Fruit fly (Drosophila melanogaster) whole organism, pupa: Measurements from ENCODE around the gene Ssb-c31a.

Experiments
- CG10348 ChIP-seq: fragments of 200-800 bp; sonication (Bioruptor generic); IDR thresholded peaks from 2 replicates; pipeline ENCODE4 v1.3.6; 2022; ENCODE audit warnings: missing biosample characterization, missing genetic modification characterization
- CG12605 ChIP-seq: fragments of 200-800 bp; sonication (Bioruptor generic); IDR thresholded peaks from 2 replicates; pipeline ENCODE4 v1.3.6; 2022; ENCODE audit warnings: missing biosample characterization, missing genetic modification characterization
- CG13204 ChIP-seq: fragments of 200-800 bp; sonication (Bioruptor generic); optimal IDR thresholded peaks from 2 replicates; lab custom pipeline; 2018; ENCODE audit warnings: missing biosample characterization, mild to moderate bottlenecking, missing genetic modification characterization, moderate library complexity
- CG15710 ChIP-seq: fragments of 200-800 bp; sonication (Bioruptor generic); optimal IDR thresholded peaks from 2 replicates; lab custom pipeline; 2018; ENCODE audit warnings: missing biosample characterization, mild to moderate bottlenecking, missing genetic modification characterization, moderate library complexity
- CG17806 ChIP-seq: fragments of 200-800 bp; sonication (Bioruptor generic); optimal IDR thresholded peaks from 2 replicates; lab custom pipeline; 2018; ENCODE audit warnings: missing biosample characterization, mild to moderate bottlenecking, missing genetic modification characterization, moderate library complexity
- CG32121 ChIP-seq: fragments of 200-800 bp; sonication (Bioruptor generic); IDR thresholded peaks from 2 replicates; pipeline ENCODE4 v1.3.6; 2022; ENCODE audit warnings: missing biosample characterization, missing genetic modification characterization
- CG34367 ChIP-seq: fragments of 200-800 bp; sonication (Bioruptor generic); optimal IDR thresholded peaks from 2 replicates; lab custom pipeline; 2018; ENCODE audit warnings: missing biosample characterization, mild to moderate bottlenecking, missing genetic modification characterization
- CG4496 ChIP-seq: fragments of 200-800 bp; sonication (Bioruptor generic); IDR thresholded peaks from 3 replicates; pipeline ENCODE4 v1.3.6; 2022; ENCODE audit warnings: missing biosample characterization, missing genetic modification characterization
- CG8159 ChIP-seq: fragments of 200-800 bp; sonication (Bioruptor generic); optimal IDR thresholded peaks from 3 replicates; lab custom pipeline; 2018; ENCODE audit warnings: missing biosample characterization, mild to moderate bottlenecking, missing genetic modification characterization, moderate library complexity
- CG8301 ChIP-seq: fragments of 200-800 bp; sonication (Bioruptor generic); optimal IDR thresholded peaks from 2 replicates; lab custom pipeline; 2018; ENCODE audit warnings: missing biosample characterization, mild to moderate bottlenecking, missing genetic modification characterization
- CG9948 ChIP-seq: fragments of 200-800 bp; sonication (Bioruptor generic); optimal IDR thresholded peaks from 2 replicates; lab custom pipeline; 2018; ENCODE audit warnings: missing biosample characterization, mild to moderate bottlenecking, missing genetic modification characterization, moderate library complexity
- D1 ChIP-seq: fragments of 200-800 bp; sonication (Bioruptor generic); optimal IDR thresholded peaks from 2 replicates; lab custom pipeline; 2018; ENCODE audit warnings: missing biosample characterization, mild to moderate bottlenecking, missing genetic modification characterization, moderate library complexity
- EcR ChIP-seq: fragments of 200-800 bp; sonication (Bioruptor generic); optimal IDR thresholded peaks from 3 replicates; lab custom pipeline; 2019; ENCODE audit warnings: missing biosample characterization, missing genetic modification characterization, mild to moderate bottlenecking, moderate library complexity, missing genetic modification reagents
- Ets98B ChIP-seq: fragments of 200-800 bp; sonication (Bioruptor generic); IDR thresholded peaks from 2 replicates; pipeline ENCODE4 v1.3.6; 2022; ENCODE audit warnings: missing biosample characterization, missing genetic modification characterization
- Pif1A ChIP-seq: fragments of 200-800 bp; sonication (Bioruptor generic); optimal IDR thresholded peaks from 3 replicates; lab custom pipeline; 2016; ENCODE audit warnings: missing biosample characterization, missing genetic modification characterization
- Pif1B ChIP-seq: fragments of 200-800 bp; sonication (Bioruptor generic); optimal IDR thresholded peaks from 3 replicates; lab custom pipeline; 2016; ENCODE audit warnings: missing biosample characterization, missing genetic modification characterization
- Snoo ChIP-seq: fragments of 200-800 bp; sonication (Bioruptor generic); optimal IDR thresholded peaks from 3 replicates; lab custom pipeline; 2017; ENCODE audit warnings: missing biosample characterization, mild to moderate bottlenecking, missing genetic modification characterization, inconsistent platforms
- fd96Ca ChIP-seq: fragments of 200-800 bp; sonication (Bioruptor generic); IDR thresholded peaks from 3 replicates; pipeline ENCODE4 v1.3.6; 2022; ENCODE audit warnings: missing biosample characterization, missing genetic modification characterization
- gl ChIP-seq: fragments of 200-800 bp; sonication (Bioruptor generic); optimal IDR thresholded peaks from 2 replicates; lab custom pipeline; 2018; ENCODE audit warnings: missing biosample characterization, mild to moderate bottlenecking, missing genetic modification characterization
- rn ChIP-seq: fragments of 200-800 bp; sonication (Bioruptor generic); IDR thresholded peaks from 2 replicates; pipeline ENCODE4 v1.3.6; 2022; ENCODE audit warnings: missing biosample characterization, missing genetic modification characterization

Gene Ssb-c31a

DNA sequence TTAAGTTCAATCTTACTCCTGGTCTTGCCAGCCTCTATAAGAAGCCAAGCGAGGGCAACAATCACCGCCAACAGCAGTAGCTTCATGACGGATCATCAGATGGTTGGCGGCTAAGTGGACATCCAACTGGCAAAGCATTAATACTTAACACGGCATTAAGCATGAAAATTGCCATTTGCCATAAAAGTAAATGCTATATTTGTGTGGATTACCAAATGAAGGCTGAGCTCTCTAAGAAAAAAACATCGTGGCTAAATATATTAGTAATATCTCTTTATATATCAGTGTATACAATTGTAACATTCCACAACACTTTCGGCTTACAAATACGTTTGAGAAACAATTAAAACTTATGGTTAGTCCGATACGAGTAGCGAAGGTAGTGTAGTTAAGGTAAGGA lies 32.8 kb downstream of the Ssb-c31a start, which contains the start of gene CG43057:
Gene CG43057, minus strand, starts transcription at position 101 of the 400 bp plus-strand sequence.
- no peak for TF ChIP-seq Pif1A (GFP tag; lab: Kevin White, UChicago)
- no peak for TF ChIP-seq CG4496
- TF ChIP-seq CG9948: no peak
- TF ChIP-seq CG8301 (tag; lab: Kevin White, UChicago): no peak
- no peak for TF ChIP-seq gl (tag; lab: Kevin White, UChicago)
- TF ChIP-seq Ets98B: no peak
- no peak for TF ChIP-seq CG8159 (tag; lab: Kevin White, UChicago)
- TF ChIP-seq Snoo (tag; lab: Kevin White, UChicago): no peak
- TF ChIP-seq CG12605 (GFP tag; lab: Robert Waterston, UW): no peak
- TF ChIP-seq CG13204 (GFP tag; lab: Kevin White, UChicago): no peak
- TF ChIP-seq EcR (GFP tag; lab: Kevin White, UChicago): no peak
- no peak for TF ChIP-seq CG32121
- no peak for TF ChIP-seq rn
- no peak for TF ChIP-seq CG17806 (tag; lab: Kevin White, UChicago)
- no peak for TF ChIP-seq D1 (tag; lab: Kevin White, UChicago)
- TF ChIP-seq CG10348 (GFP tag; lab: Robert Waterston, UW): no peak
- no peak for TF ChIP-seq Pif1B (GFP tag; lab: Kevin White, UChicago)
- TF ChIP-seq CG15710: no peak
- no peak for TF ChIP-seq CG34367 (tag; lab: Kevin White, UChicago)

DNA sequence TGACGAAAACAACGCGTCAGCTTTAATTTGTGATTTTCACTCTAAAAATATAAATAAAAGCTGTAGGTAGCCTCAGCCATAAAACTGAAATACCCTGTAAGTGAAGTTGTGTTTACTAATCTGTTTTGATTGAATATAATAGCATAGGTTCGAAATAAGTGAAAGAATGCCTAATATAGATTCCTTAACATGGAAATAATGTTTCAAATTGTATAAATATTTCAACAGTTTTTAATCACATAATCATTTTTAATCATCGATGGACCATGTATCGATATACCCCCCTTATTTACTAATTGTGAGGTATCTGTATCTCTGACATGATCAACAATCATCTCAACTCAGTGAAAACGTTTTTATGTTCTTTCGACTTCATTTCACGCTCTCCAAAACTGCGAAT lies 44.3 kb downstream of the Ssb-c31a start:
- TF ChIP-seq CG8159 (tag; lab: Kevin White, UChicago): no peak
- no peak for TF ChIP-seq CG15710
- no peak for TF ChIP-seq Snoo (tag; lab: Kevin White, UChicago)
- TF ChIP-seq CG34367 (tag; lab: Kevin White, UChicago): no peak
- no peak for TF ChIP-seq CG4496
- no peak for TF ChIP-seq D1 (tag; lab: Kevin White, UChicago)
- TF ChIP-seq CG17806 (tag; lab: Kevin White, UChicago): no peak
- TF ChIP-seq Ets98B: no peak
- TF ChIP-seq EcR (GFP tag; lab: Kevin White, UChicago): no peak
- no peak for TF ChIP-seq CG32121

- TF ChIP-seq Pif1A (GFP tag; lab: Kevin White, UChicago) (no peak), gl (tag; lab: Kevin White, UChicago) (no peak), Snoo (tag; lab: Kevin White, UChicago) (no peak), CG8159 (tag; lab: Kevin White, UChicago) (no peak), Ets98B (no peak), CG9948 (no peak), fd96Ca (GFP tag; lab: Robert Waterston, UW) (no peak), Pif1B (GFP tag; lab: Kevin White, UChicago) (no peak)
- TF ChIP-seq, all 21 proteins: peak for 0
Observed at dm6 chr2L:8257401-8258266, 46.5 kb downstream of the Ssb-c31a start, which contains the start of gene CG8086. CG8086 (minus strand) TSS chr2L:8257502.
